Worm (Caenorhabditis elegans): ENCODE results near the gene col-187.

DNA sequence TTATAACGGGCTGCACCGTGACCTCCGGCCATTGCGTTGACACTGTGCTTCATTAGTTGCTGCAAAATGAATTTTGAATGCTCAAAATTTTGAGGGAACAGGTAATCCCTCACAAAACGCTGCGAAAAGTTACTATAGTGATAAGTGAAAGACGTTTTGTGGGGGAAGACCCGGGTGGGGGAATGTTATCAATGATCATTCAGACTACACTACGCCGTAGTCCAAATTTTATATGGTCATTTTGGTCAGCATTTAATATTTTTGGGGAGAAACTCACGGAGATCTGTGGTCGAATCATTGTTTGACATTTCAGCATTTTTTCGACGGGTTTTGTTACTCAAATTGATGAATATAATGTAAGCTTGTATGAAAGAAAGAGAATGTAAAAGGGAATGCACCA is 33.5 kb upstream of the col-187 start:
- no peak for TF ChIP-seq nhr-76 (tag; optimal IDR thresholded peaks at IDR 0.05)
- no peak for TF ChIP-seq sptf-1 (tag; optimal IDR thresholded peaks at IDR 0.05)
- TF ChIP-seq lin-35 (GFP tag; optimal IDR thresholded peaks at IDR 0.05): no peak
- no peak for TF ChIP-seq hpl-2 (GFP tag; optimal IDR thresholded peaks at IDR 0.05)
- TF ChIP-seq alr-1 (tag; optimal IDR thresholded peaks at IDR 0.05; ENCODE audit: borderline replicate concordance): no peak
- no peak for TF ChIP-seq unc-62 (GFP tag; optimal IDR thresholded peaks at IDR 0.05)
- no peak for TF ChIP-seq hlh-17 (GFP tag; optimal IDR thresholded peaks at IDR 0.05; ENCODE audit: borderline replicate concordance)

Measured in whole organism, L1 larva.